Fruit fly (Drosophila melanogaster) whole organism, prepupa: ENCODE measurements around the gene AANATL7.

Experiments used
- Blimp-1 ChIP-seq: fragments of 200-800 bp; sonication (Bioruptor generic); optimal IDR thresholded peaks from 3 replicates; lab custom pipeline; 2017; ENCODE audit warnings: missing biosample characterization, missing genetic modification characterization, mild to moderate bottlenecking, moderate library complexity, missing genetic modification reagents
- CG10631 ChIP-seq: fragments of 200-800 bp; sonication (Bioruptor generic); optimal IDR thresholded peaks from 2 replicates; lab custom pipeline; 2016; ENCODE audit warnings: missing biosample characterization, missing genetic modification characterization
- CG10669 ChIP-seq: fragments of 200-800 bp; sonication (Bioruptor generic); optimal IDR thresholded peaks from 3 replicates; lab custom pipeline; 2018; ENCODE audit warnings: missing biosample characterization, mild to moderate bottlenecking, missing genetic modification characterization, moderate library complexity
- CG11294 ChIP-seq: fragments of 200-800 bp; sonication (Bioruptor generic); IDR thresholded peaks from 2 replicates; pipeline ENCODE4 v1.3.6; 2022; ENCODE audit warnings: missing biosample characterization, missing genetic modification characterization
- CG11902 ChIP-seq: fragments of 200-800 bp; sonication (Bioruptor generic); optimal IDR thresholded peaks from 3 replicates; lab custom pipeline; 2016; ENCODE audit warnings: missing biosample characterization, missing genetic modification characterization
- CG15336 ChIP-seq: fragments of 200-800 bp; sonication (Bioruptor generic); IDR thresholded peaks from 2 replicates; pipeline ENCODE4 v1.3.6; 2022; ENCODE audit warnings: missing biosample characterization, missing genetic modification characterization
- CG1621 ChIP-seq: fragments of 200-800 bp; sonication (Bioruptor generic); optimal IDR thresholded peaks from 3 replicates; lab custom pipeline; 2018; ENCODE audit warnings: missing biosample characterization, mild to moderate bottlenecking, missing genetic modification characterization
- CG16779 ChIP-seq: fragments of 200-800 bp; sonication (Bioruptor generic); optimal IDR thresholded peaks from 3 replicates; lab custom pipeline; 2017; ENCODE audit warnings: missing biosample characterization, mild to moderate bottlenecking, missing genetic modification characterization
- CG3032 ChIP-seq: fragments of 200-800 bp; optimal IDR thresholded peaks from 2 replicates; lab custom pipeline; 2019; ENCODE audit warnings: missing biosample characterization, mild to moderate bottlenecking, missing genetic modification characterization, moderate library complexity
- CG31627 ChIP-seq: fragments of 200-800 bp; sonication (Bioruptor generic); optimal IDR thresholded peaks from 3 replicates; lab custom pipeline; 2016; ENCODE audit warnings: missing biosample characterization, missing genetic modification characterization
- CG32006 ChIP-seq: fragments of 200-800 bp; sonication (Bioruptor generic); optimal IDR thresholded peaks from 3 replicates; lab custom pipeline; 2017; ENCODE audit warnings: missing biosample characterization, mild to moderate bottlenecking, missing genetic modification characterization
- CG34406 ChIP-seq: fragments of 200-800 bp; sonication (Bioruptor generic); optimal IDR thresholded peaks from 3 replicates; lab custom pipeline; 2016; ENCODE audit warnings: missing biosample characterization, missing genetic modification characterization
- CG3919 ChIP-seq: fragments of 200-800 bp; sonication (Bioruptor generic); optimal IDR thresholded peaks from 3 replicates; lab custom pipeline; 2016; ENCODE audit warnings: missing biosample characterization, missing genetic modification characterization
- CG4318 ChIP-seq: fragments of 200-800 bp; sonication (Bioruptor generic); optimal IDR thresholded peaks from 3 replicates; lab custom pipeline; 2017; ENCODE audit warnings: missing biosample characterization, mild to moderate bottlenecking, missing genetic modification characterization
- CG6163 ChIP-seq: fragments of 200-800 bp; sonication (Bioruptor generic); IDR thresholded peaks from 3 replicates; pipeline ENCODE4 v1.3.6; 2022; ENCODE audit warnings: missing biosample characterization, missing genetic modification characterization
- CG6276 ChIP-seq: fragments of 200-800 bp; sonication (Bioruptor generic); optimal IDR thresholded peaks from 2 replicates; lab custom pipeline; 2017; ENCODE audit warnings: missing biosample characterization, mild to moderate bottlenecking, missing genetic modification characterization
- CG6792 ChIP-seq: fragments of 200-800 bp; sonication (Bioruptor generic); optimal IDR thresholded peaks from 3 replicates; lab custom pipeline; 2016; ENCODE audit warnings: missing biosample characterization, missing genetic modification characterization
- CG6808 ChIP-seq: fragments of 200-800 bp; sonication (Bioruptor generic); optimal IDR thresholded peaks from 3 replicates; lab custom pipeline; 2017; ENCODE audit warnings: missing biosample characterization, missing genetic modification characterization, mild to moderate bottlenecking, moderate library complexity, missing genetic modification reagents
- CG6854 ChIP-seq: fragments of 200-800 bp; sonication (Bioruptor generic); optimal IDR thresholded peaks from 2 replicates; lab custom pipeline; 2017; ENCODE audit warnings: missing biosample characterization, mild to moderate bottlenecking, missing genetic modification characterization
- CG7368 ChIP-seq: fragments of 200-800 bp; sonication (Bioruptor generic); optimal IDR thresholded peaks from 3 replicates; lab custom pipeline; 2016; ENCODE audit warnings: missing biosample characterization, missing genetic modification characterization
- CG8119 ChIP-seq: fragments of 200-800 bp; sonication (Bioruptor generic); IDR thresholded peaks from 3 replicates; pipeline ENCODE4 v1.3.6; 2022; ENCODE audit warnings: missing biosample characterization, missing genetic modification characterization
- CG8319 ChIP-seq: fragments of 200-800 bp; sonication (Bioruptor generic); optimal IDR thresholded peaks from 3 replicates; lab custom pipeline; 2016; ENCODE audit warnings: missing biosample characterization, missing genetic modification characterization
- CG9139 ChIP-seq: fragments of 200-800 bp; sonication (Bioruptor generic); optimal IDR thresholded peaks from 3 replicates; lab custom pipeline; 2017; ENCODE audit warnings: missing biosample characterization, mild to moderate bottlenecking, missing genetic modification characterization
- Eip75B ChIP-seq: fragments of 200-800 bp; sonication (Bioruptor generic); optimal IDR thresholded peaks from 3 replicates; lab custom pipeline; 2016; ENCODE audit warnings: missing biosample characterization, missing genetic modification characterization
- Eip78C ChIP-seq: fragments of 200-800 bp; sonication (Bioruptor generic); peaks from one replicate; lab custom pipeline; 2016; ENCODE audit warnings: missing biosample characterization, missing genetic modification characterization
- Eip93F ChIP-seq: fragments of 200-800 bp; sonication (Bioruptor generic); optimal IDR thresholded peaks from 2 replicates; lab custom pipeline; 2016; ENCODE audit warnings: missing biosample characterization, mild to moderate bottlenecking, missing genetic modification characterization
- Ets21C ChIP-seq: fragments of 200-800 bp; sonication (Bioruptor generic); optimal IDR thresholded peaks from 3 replicates; lab custom pipeline; 2016; ENCODE audit warnings: missing biosample characterization, missing genetic modification characterization
- Gug ChIP-seq: fragments of 200-800 bp; sonication (Bioruptor generic); IDR thresholded peaks from 2 replicates; pipeline ENCODE4 v1.3.6; 2022; ENCODE audit warnings: missing biosample characterization, missing genetic modification characterization
- Hr4 ChIP-seq: fragments of 200-800 bp; sonication (Bioruptor generic); optimal IDR thresholded peaks from 3 replicates; lab custom pipeline; 2016; ENCODE audit warnings: missing biosample characterization, missing genetic modification characterization
- Lpt ChIP-seq: fragments of 200-800 bp; sonication (Bioruptor generic); optimal IDR thresholded peaks from 3 replicates; lab custom pipeline; 2016; ENCODE audit warnings: missing biosample characterization, missing genetic modification characterization
- Met ChIP-seq: fragments of 200-800 bp; sonication (Bioruptor generic); optimal IDR thresholded peaks from 3 replicates; lab custom pipeline; 2016; ENCODE audit warnings: missing biosample characterization, missing genetic modification characterization
- OdsH ChIP-seq: fragments of 200-800 bp; sonication (Bioruptor generic); optimal IDR thresholded peaks from 3 replicates; lab custom pipeline; 2016; ENCODE audit warnings: missing biosample characterization, missing genetic modification characterization
- Smox ChIP-seq: fragments of 200-800 bp; sonication (Bioruptor generic); optimal IDR thresholded peaks from 3 replicates; lab custom pipeline; 2016; ENCODE audit warnings: missing biosample characterization, missing genetic modification characterization
- Sox102F ChIP-seq: fragments of 200-800 bp; sonication (Bioruptor generic); optimal IDR thresholded peaks from 2 replicates; lab custom pipeline; 2016; ENCODE audit warnings: missing biosample characterization, mild to moderate bottlenecking, missing genetic modification characterization
- Sox15 ChIP-seq: fragments of 200-800 bp; sonication (Bioruptor generic); optimal IDR thresholded peaks from 3 replicates; lab custom pipeline; 2016; ENCODE audit warnings: missing biosample characterization, missing genetic modification characterization
- achi ChIP-seq: fragments of 200-800 bp; sonication (Bioruptor generic); optimal IDR thresholded peaks from 3 replicates; lab custom pipeline; 2016; ENCODE audit warnings: missing biosample characterization, missing genetic modification characterization
- cyc ChIP-seq: fragments of 200-800 bp; sonication (Bioruptor generic); optimal IDR thresholded peaks from 3 replicates; lab custom pipeline; 2016; ENCODE audit warnings: missing biosample characterization, missing genetic modification characterization
- fd59A ChIP-seq: fragments of 200-800 bp; sonication (Bioruptor generic); optimal IDR thresholded peaks from 2 replicates; lab custom pipeline; 2017; ENCODE audit warnings: missing biosample characterization, mild to moderate bottlenecking, missing genetic modification characterization, missing genetic modification reagents
- fkh ChIP-seq: fragments of 200-800 bp; sonication (Bioruptor generic); optimal IDR thresholded peaks from 3 replicates; lab custom pipeline; 2017; ENCODE audit warnings: missing biosample characterization, mild to moderate bottlenecking, missing genetic modification characterization, moderate library complexity
- lz ChIP-seq: fragments of 200-800 bp; sonication (Bioruptor generic); optimal IDR thresholded peaks from 3 replicates; lab custom pipeline; 2016; ENCODE audit warnings: missing biosample characterization, missing genetic modification characterization
- pdm3 ChIP-seq: fragments of 200-800 bp; sonication (Bioruptor generic); optimal IDR thresholded peaks from 3 replicates; lab custom pipeline; 2016; ENCODE audit warnings: missing biosample characterization, missing genetic modification characterization
- ss ChIP-seq, 2 experiments: fragments of 200-800 bp; sonication (Bioruptor generic); optimal IDR thresholded peaks; 2 replicates in 1 of 2; 3 replicates in 1 of 2; lab custom pipeline; 2017 to 2018; ENCODE audit warnings: mild to moderate bottlenecking in 2 of 2, missing biosample characterization in 2 of 2, missing genetic modification characterization in 2 of 2, moderate library complexity in 1 of 2
- svp ChIP-seq: fragments of 200-800 bp; sonication (Bioruptor generic); peaks from one replicate; lab custom pipeline; 2016; ENCODE audit warnings: missing biosample characterization, missing genetic modification characterization
- vri ChIP-seq: fragments of 200-800 bp; sonication (Bioruptor generic); optimal IDR thresholded peaks from 3 replicates; lab custom pipeline; 2016; ENCODE audit warnings: missing biosample characterization, mild to moderate bottlenecking, missing genetic modification characterization

AANATL7 gene

DNA sequence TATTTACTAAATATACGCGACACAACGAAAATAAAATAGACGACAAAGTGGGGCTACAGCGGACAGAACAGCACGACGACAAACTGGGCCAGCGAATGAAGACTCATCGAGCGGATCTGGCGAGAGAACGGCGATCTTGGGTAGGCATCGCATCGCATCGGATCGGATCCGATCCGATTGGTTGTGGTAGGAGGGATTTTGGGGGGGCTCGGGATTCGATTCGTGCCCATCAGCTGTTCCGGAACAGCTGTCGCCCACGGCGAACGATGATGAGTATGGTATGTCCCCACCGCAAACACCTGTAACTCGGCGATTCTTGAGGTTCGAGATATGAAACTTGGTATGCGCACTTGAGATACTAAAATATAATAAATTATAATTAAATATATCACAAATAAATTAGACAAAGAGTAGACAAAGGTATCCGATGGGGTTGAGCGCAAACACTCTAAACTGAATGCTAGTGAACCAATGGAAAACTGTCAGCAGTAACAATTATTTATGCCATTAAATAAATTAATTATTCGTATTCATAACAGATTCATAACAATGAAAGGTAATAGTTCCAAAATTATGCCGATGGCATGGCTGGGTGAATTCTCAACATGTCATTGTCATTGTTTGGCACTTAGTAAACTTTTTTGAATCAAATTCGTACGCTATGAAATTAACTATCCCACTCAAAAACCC is at the start of gene AANATL7, which contains the start of gene Vha36-3:
TSS of gene AANATL7 (plus strand) at position 640 of the 690 bp plus-strand sequence.
TSS of gene Vha36-3 (minus strand) at position 242 of the 690 bp plus-strand sequence.
- TF ChIP-seq CG1621 (tag; lab: Kevin White, UChicago) (no peak), CG8319 (GFP tag; lab: Kevin White, UChicago) (no peak), CG3032 (tag; lab: Kevin White, UChicago) (no peak), OdsH (no peak), vri (no peak), Smox (no peak), cyc (GFP tag; lab: Kevin White, UChicago) (no peak), ss (GFP tag; optimal IDR thresholded peaks at IDR 0.05; lab: Kevin White, UChicago) (no peak), CG3919 (GFP tag; lab: Kevin White, UChicago) (no peak), CG32006 (GFP tag; lab: Kevin White, UChicago) (no peak), CG10631 (no peak), CG4318 (GFP tag; lab: Kevin White, UChicago) (no peak), Sox102F (GFP tag; lab: Kevin White, UChicago) (no peak), Eip75B (no peak)

DNA sequence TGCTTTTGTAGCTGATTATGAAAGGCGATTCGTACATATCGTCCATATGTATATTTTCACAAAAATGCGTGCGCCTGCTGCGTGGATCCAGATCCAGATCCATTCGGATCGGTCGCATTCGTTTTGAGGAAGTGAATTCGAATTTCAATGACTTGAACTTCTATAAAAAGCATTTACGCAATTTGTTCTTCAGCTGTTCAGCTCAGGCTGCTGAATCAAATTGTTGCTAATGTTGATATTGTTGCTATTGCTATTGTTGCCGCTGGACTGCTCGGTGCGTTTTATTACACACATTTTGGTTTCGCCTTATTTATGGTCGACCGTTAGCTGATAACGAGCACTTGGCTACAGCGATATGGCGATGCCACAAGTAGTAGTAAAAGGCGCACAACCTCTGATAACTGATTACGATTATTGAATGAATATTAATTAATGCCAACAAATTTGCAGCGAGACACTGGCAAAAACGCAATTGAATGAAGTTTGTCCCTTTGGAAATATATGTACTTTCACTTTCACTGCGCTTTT is 49.4 kb upstream of the AANATL7 start:
- TF ChIP-seq svp (GFP tag; lab: Kevin White, UChicago) (peak; percentile 64), CG6792 (no peak)

DNA sequence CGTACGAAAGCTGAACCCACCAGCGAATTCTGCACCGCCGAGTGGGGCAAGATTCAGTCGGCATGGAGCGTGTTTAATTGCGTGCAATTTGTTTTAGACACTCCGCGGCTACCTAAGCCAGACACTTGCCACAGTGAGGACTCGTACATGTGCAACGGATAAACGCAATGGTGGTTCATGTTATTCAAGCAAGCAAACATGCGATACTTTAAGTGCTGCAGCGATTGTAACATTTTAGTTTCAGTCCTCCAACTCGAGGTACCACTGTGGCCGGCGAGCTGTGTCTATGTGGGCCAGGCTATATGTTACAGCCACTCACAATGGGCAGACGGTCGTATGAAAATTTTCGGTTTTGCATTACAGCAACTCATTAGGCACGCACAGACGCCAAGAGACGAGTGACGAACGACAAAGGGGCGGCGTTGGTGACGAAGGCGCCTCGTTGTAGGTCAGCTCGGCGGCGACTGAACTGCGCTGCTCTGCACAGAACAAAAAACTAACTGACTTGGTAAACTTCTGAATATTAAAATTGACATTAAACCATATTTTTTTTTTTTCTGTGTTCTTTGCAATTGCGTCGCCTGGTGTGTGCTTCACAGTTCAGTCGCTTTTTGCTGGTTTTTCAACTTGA is 46.8 kb upstream of the AANATL7 start:
- peak; percentile 37 for TF ChIP-seq CG11902 (GFP tag; lab: Kevin White, UChicago)
- peak; percentile 53 to 71 for TF ChIP-seq ss (GFP tag; optimal IDR thresholded peaks at IDR 0.05; lab: Kevin White, UChicago)
- peak; percentile 80 for TF ChIP-seq CG3919 (GFP tag; lab: Kevin White, UChicago)
- TF ChIP-seq fd59A (GFP tag; lab: Kevin White, UChicago): peak; percentile 49
- peak; percentile 17 for TF ChIP-seq CG9139 (GFP tag; lab: Kevin White, UChicago)
- TF ChIP-seq Ets21C (GFP tag; lab: Kevin White, UChicago): peak; percentile 3
- TF ChIP-seq Eip78C (GFP tag; lab: Kevin White, UChicago): peak; percentile 84
- peak; percentile 81 for TF ChIP-seq Hr4 (GFP tag; lab: Kevin White, UChicago)
- TF ChIP-seq CG8319 (GFP tag; lab: Kevin White, UChicago): peak; percentile 18
- TF ChIP-seq cyc (GFP tag; lab: Kevin White, UChicago): peak; percentile 46
- no peak for TF ChIP-seq Blimp-1 (GFP tag; lab: Kevin White, UChicago)
- TF ChIP-seq CG7368 (GFP tag; lab: Kevin White, UChicago): peak; percentile 62
- peak; percentile 79 for TF ChIP-seq pdm3 (GFP tag; lab: Kevin White, UChicago)
- TF ChIP-seq CG10669 (GFP tag; lab: Kevin White, UChicago): peak; percentile 57
- peak; percentile 16 for TF ChIP-seq CG34406 (GFP tag; lab: Kevin White, UChicago)
- TF ChIP-seq CG31627 (GFP tag; lab: Kevin White, UChicago): peak; percentile 52
- TF ChIP-seq lz: peak; percentile 39
- peak; percentile 42 for TF ChIP-seq Eip75B
- no peak for TF ChIP-seq CG16779
- TF ChIP-seq CG15336 (GFP tag; lab: Robert Waterston, UW): peak; percentile 90
- TF ChIP-seq Lpt: peak; percentile 62
- TF ChIP-seq CG6276: peak; percentile 82
- peak; percentile 93 for TF ChIP-seq CG6163
- TF ChIP-seq fkh (GFP tag; lab: Kevin White, UChicago): no peak
- TF ChIP-seq Sox102F (GFP tag; lab: Kevin White, UChicago): peak; percentile 30
- peak; percentile 82 for TF ChIP-seq CG11294 (GFP tag; lab: Robert Waterston, UW)
- peak; percentile 65 for TF ChIP-seq achi
- peak; percentile 29 for TF ChIP-seq Met (GFP tag; lab: Kevin White, UChicago)
- TF ChIP-seq CG1621 (tag; lab: Kevin White, UChicago): peak; percentile 55
- TF ChIP-seq CG8119 (GFP tag; lab: Robert Waterston, UW): peak; percentile 81
- TF ChIP-seq Eip93F: no peak
- no peak for TF ChIP-seq CG6854 (GFP tag; lab: Kevin White, UChicago)
- peak; percentile 64 for TF ChIP-seq svp (GFP tag; lab: Kevin White, UChicago)
- peak; percentile 4 for TF ChIP-seq Sox15 (GFP tag; lab: Kevin White, UChicago)
- TF ChIP-seq CG10631: peak; percentile 73
- peak; percentile 83 for TF ChIP-seq Gug
- TF ChIP-seq CG4318 (GFP tag; lab: Kevin White, UChicago): peak; percentile 78
- peak; percentile 48 for TF ChIP-seq CG6808 (GFP tag; lab: Kevin White, UChicago)
- TF ChIP-seq CG6792: peak; percentile 28
